Worm (Caenorhabditis elegans) whole organism, mixed stage, embryonic: ENCODE data around the gene C03B1.6.

Experiments
- M03D4.4 ChIP-seq: sonication (generic microtip); optimal IDR thresholded peaks from 2 replicates; lab custom pipeline; 2017; ENCODE audit warnings: mild to moderate bottlenecking, missing genetic modification characterization, missing compliant biosample characterization
- bed-3 ChIP-seq: fragments of 200-800 bp; sonication (Bioruptor generic); optimal IDR thresholded peaks from 3 replicates; lab custom pipeline; 2018; ENCODE audit warnings: mild to moderate bottlenecking, missing genetic modification characterization, moderate library complexity, missing compliant biosample characterization
- blmp-1 ChIP-seq: fragments of 150-350 bp; optimal IDR thresholded peaks from 2 replicates; lab custom pipeline; 2014; ENCODE audit warnings: missing biosample characterization, missing genetic modification characterization
- ceh-39 ChIP-seq: fragments of 150-350 bp; optimal IDR thresholded peaks from 2 replicates; lab custom pipeline; 2014; ENCODE audit warnings: missing biosample characterization, missing genetic modification characterization
- ceh-43 ChIP-seq: fragments of 200-800 bp; sonication (Bioruptor generic); optimal IDR thresholded peaks from 2 replicates; lab custom pipeline; 2018; ENCODE audit warnings: mild to moderate bottlenecking, missing genetic modification characterization, moderate library complexity, missing compliant biosample characterization
- ces-1 ChIP-seq: fragments of 150-350 bp; optimal IDR thresholded peaks from 2 replicates; lab custom pipeline; 2014; ENCODE audit warnings: missing biosample characterization, missing genetic modification reagents, missing genetic modification characterization
- cnd-1 ChIP-seq: fragments of 200-800 bp; sonication (Bioruptor generic); optimal IDR thresholded peaks from 2 replicates; lab custom pipeline; 2018; ENCODE audit warnings: mild to moderate bottlenecking, missing genetic modification characterization, missing compliant biosample characterization
- drap-1 ChIP-seq: fragments of 200-800 bp; sonication (Bioruptor generic); optimal IDR thresholded peaks from 3 replicates; lab custom pipeline; 2018; ENCODE audit warnings: mild to moderate bottlenecking, missing genetic modification characterization, missing compliant biosample characterization
- elt-1 ChIP-seq: sonication (generic microtip); optimal IDR thresholded peaks from 2 replicates; lab custom pipeline; 2017; ENCODE audit warnings: missing genetic modification characterization, mild to moderate bottlenecking, missing compliant biosample characterization, antibody characterized with exemption, moderate library complexity, borderline replicate concordance; ENCODE audit not compliant: insufficient read depth
- elt-3 ChIP-seq: fragments of 150-350 bp; optimal IDR thresholded peaks from 2 replicates; lab custom pipeline; 2014; ENCODE audit warnings: missing biosample characterization, missing genetic modification characterization
- flh-1 ChIP-seq: fragments of 200-800 bp; sonication (Bioruptor generic); optimal IDR thresholded peaks from 2 replicates; lab custom pipeline; 2018; ENCODE audit warnings: mild to moderate bottlenecking, missing genetic modification characterization, moderate library complexity, missing compliant biosample characterization
- ham-2 ChIP-seq: fragments of 200-800 bp; sonication (Bioruptor generic); optimal IDR thresholded peaks from 2 replicates; lab custom pipeline; 2018; ENCODE audit warnings: mild to moderate bottlenecking, missing genetic modification characterization, missing compliant biosample characterization
- hlh-1 ChIP-seq: fragments of 150-350 bp; optimal IDR thresholded peaks from 2 replicates; lab custom pipeline; 2014; ENCODE audit warnings: missing biosample characterization, missing genetic modification reagents, missing genetic modification characterization
- lin-13 ChIP-seq: fragments of 150-350 bp; optimal IDR thresholded peaks from 2 replicates; lab custom pipeline; 2014; ENCODE audit warnings: missing biosample characterization, missing genetic modification characterization
- lin-32 ChIP-seq: fragments of 200-800 bp; sonication (Bioruptor generic); optimal IDR thresholded peaks from 2 replicates; lab custom pipeline; 2018; ENCODE audit warnings: mild to moderate bottlenecking, missing genetic modification characterization, missing compliant biosample characterization
- lsy-2 ChIP-seq: fragments of 150-350 bp; optimal IDR thresholded peaks from 2 replicates; lab custom pipeline; 2014; ENCODE audit warnings: missing biosample characterization, missing genetic modification characterization
- mab-5 ChIP-seq: fragments of 150-350 bp; optimal IDR thresholded peaks from 2 replicates; lab custom pipeline; 2014; ENCODE audit warnings: missing biosample characterization, missing genetic modification characterization
- mep-1 ChIP-seq: fragments of 150-350 bp; optimal IDR thresholded peaks from 2 replicates; lab custom pipeline; 2017; ENCODE audit warnings: missing biosample characterization, missing genetic modification reagents, missing genetic modification characterization, inconsistent platforms
- mls-2 ChIP-seq: sonication (generic microtip); optimal IDR thresholded peaks from 2 replicates; lab custom pipeline; 2016; ENCODE audit warnings: mild to moderate bottlenecking, missing genetic modification characterization, moderate library complexity, missing compliant biosample characterization
- nhr-12 ChIP-seq: fragments of 150-350 bp; optimal IDR thresholded peaks from 2 replicates; lab custom pipeline; 2014; ENCODE audit warnings: missing biosample characterization, missing genetic modification characterization
- nhr-237 ChIP-seq: fragments of 150-350 bp; optimal IDR thresholded peaks from 2 replicates; lab custom pipeline; 2014; ENCODE audit warnings: missing biosample characterization, missing genetic modification characterization
- nhr-28 ChIP-seq: fragments of 150-350 bp; optimal IDR thresholded peaks from 2 replicates; lab custom pipeline; 2014; ENCODE audit warnings: missing biosample characterization, missing genetic modification characterization
- nhr-76 ChIP-seq: sonication (generic microtip); optimal IDR thresholded peaks from 2 replicates; lab custom pipeline; 2017; ENCODE audit warnings: missing biosample characterization, missing genetic modification characterization
- pha-4 ChIP-seq: fragments of 150-350 bp; optimal IDR thresholded peaks from 2 replicates; lab custom pipeline; 2018; ENCODE audit warnings: missing biosample characterization, missing genetic modification reagents, missing genetic modification characterization
- sem-2 ChIP-seq: fragments of 200-800 bp; sonication (Bioruptor generic); optimal IDR thresholded peaks from 2 replicates; lab custom pipeline; 2018; ENCODE audit warnings: mild to moderate bottlenecking, missing genetic modification characterization, missing compliant biosample characterization
- snpc-4 ChIP-seq: fragments of 150-350 bp; optimal IDR thresholded peaks from 2 replicates; lab custom pipeline; 2014; ENCODE audit warnings: missing biosample characterization, missing genetic modification characterization
- sptf-1 ChIP-seq: sonication (generic microtip); optimal IDR thresholded peaks from 2 replicates; lab custom pipeline; 2017; ENCODE audit warnings: mild to moderate bottlenecking, missing genetic modification characterization, moderate library complexity, missing compliant biosample characterization
- tbx-8 ChIP-seq: fragments of 200-800 bp; sonication (Bioruptor generic); optimal IDR thresholded peaks from 2 replicates; lab custom pipeline; 2018; ENCODE audit warnings: mild to moderate bottlenecking, missing genetic modification characterization, moderate library complexity, missing compliant biosample characterization
- unc-120 ChIP-seq: sonication (generic microtip); optimal IDR thresholded peaks from 2 replicates; lab custom pipeline; 2017; ENCODE audit warnings: missing genetic modification characterization, missing compliant biosample characterization; ENCODE audit not compliant: poor library complexity, severe bottlenecking
- unc-39 ChIP-seq: fragments of 150-350 bp; optimal IDR thresholded peaks from 2 replicates; lab custom pipeline; 2014; ENCODE audit warnings: missing biosample characterization, missing genetic modification characterization
- unc-62 ChIP-seq: fragments of 150-350 bp; optimal IDR thresholded peaks from 2 replicates; lab custom pipeline; 2014; ENCODE audit warnings: missing biosample characterization, missing genetic modification reagents, missing genetic modification characterization
- zip-8 ChIP-seq: fragments of 150-350 bp; optimal IDR thresholded peaks from 2 replicates; lab custom pipeline; 2014; ENCODE audit warnings: missing biosample characterization, missing genetic modification characterization
- ztf-11 ChIP-seq: fragments of 150-350 bp; optimal IDR thresholded peaks from 2 replicates; lab custom pipeline; 2014; ENCODE audit warnings: missing biosample characterization, missing genetic modification characterization

Gene C03B1.6

ce11 chrX:6347013-6347412, 3.1 kb upstream of the C03B1.6 start, which contains the start of gene C03B1.9:
Gene C03B1.9, minus strand, starts transcription at chrX:6347113.
- TF ChIP-seq drap-1 = no peak
- TF ChIP-seq sem-2 (GFP tag; lab: Kevin White, UChicago) = no peak
- TF ChIP-seq ceh-43 (GFP tag; lab: Kevin White, UChicago) = no peak
- TF ChIP-seq ces-1 (GFP tag; lab: Kevin White, UChicago) = no peak
- TF ChIP-seq pha-4 (tag; lab: Kevin White, UChicago) = no peak
- no peak for TF ChIP-seq elt-1 (tag; lab: Kevin White, UChicago)
- TF ChIP-seq flh-1 = no peak

ce11 chrX:6353763-6354162, 3.6 kb downstream of the C03B1.6 start:
- TF ChIP-seq ham-2 (GFP tag; lab: Kevin White, UChicago) = no peak
- no peak for TF ChIP-seq pha-4 (tag; lab: Kevin White, UChicago)
- TF ChIP-seq mls-2 = no peak
- no peak for TF ChIP-seq mab-5
- TF ChIP-seq ztf-11 = no peak
- TF ChIP-seq cnd-1 (tag; lab: Kevin White, UChicago) = no peak
- TF ChIP-seq ceh-39 (tag; lab: Kevin White, UChicago) = no peak
- no peak for TF ChIP-seq sem-2 (GFP tag; lab: Kevin White, UChicago)
- TF ChIP-seq mep-1 = no peak
- TF ChIP-seq nhr-28 (tag; lab: Kevin White, UChicago) = no peak
- no peak for TF ChIP-seq unc-120 (tag; lab: Kevin White, UChicago)
- TF ChIP-seq tbx-8 (GFP tag; lab: Kevin White, UChicago) = no peak
- TF ChIP-seq nhr-237 (tag; lab: Kevin White, UChicago) = no peak
- TF ChIP-seq flh-1 = no peak
- no peak for TF ChIP-seq nhr-12
- TF ChIP-seq, all 35 proteins: peak for 0

- TF ChIP-seq lin-13 (tag; lab: Kevin White, UChicago) (no peak), cnd-1 (tag; lab: Kevin White, UChicago) (no peak), elt-1 (tag; lab: Kevin White, UChicago) (no peak), mab-5 (no peak), sem-2 (GFP tag; lab: Kevin White, UChicago) (no peak), ceh-43 (GFP tag; lab: Kevin White, UChicago) (no peak), ceh-39 (tag; lab: Kevin White, UChicago) (no peak)
These were observed 5.0 kb downstream of the C03B1.6 start, which contains the start of gene C03B1.5 for ce11 chrX:6355030-6355635. Gene C03B1.5, plus strand, starts transcription at chrX:6355585.

ce11 chrX:6357772-6358171, 7.7 kb downstream of the C03B1.6 start, which contains the start of gene C03B1.10:
Gene C03B1.10, minus strand, starts transcription at chrX:6357872.
- TF ChIP-seq mls-2 (no peak), nhr-12 (no peak), blmp-1 (tag; lab: Kevin White, UChicago) (no peak), zip-8 (no peak)
- TF ChIP-seq, all 35 proteins: peak for 0

- TF ChIP-seq unc-62 = no peak
- no peak for TF ChIP-seq lin-32 (GFP tag; lab: Kevin White, UChicago)
- no peak for TF ChIP-seq ham-2 (GFP tag; lab: Kevin White, UChicago)
- no peak for TF ChIP-seq ces-1 (GFP tag; lab: Kevin White, UChicago)
- no peak for TF ChIP-seq sem-2 (GFP tag; lab: Kevin White, UChicago)
- no peak for TF ChIP-seq nhr-12
- TF ChIP-seq ceh-39 (tag; lab: Kevin White, UChicago) = no peak
- TF ChIP-seq unc-39 = no peak
- TF ChIP-seq zip-8 = no peak
- no peak for TF ChIP-seq elt-3 (tag; lab: Kevin White, UChicago)
- no peak for TF ChIP-seq hlh-1 (tag; lab: Kevin White, UChicago)
- TF ChIP-seq nhr-76 (tag; lab: Kevin White, UChicago) = no peak
- no peak for TF ChIP-seq lsy-2 (tag; lab: Kevin White, UChicago)
- TF ChIP-seq sptf-1 (tag; lab: Kevin White, UChicago) = no peak
- no peak for TF ChIP-seq cnd-1 (tag; lab: Kevin White, UChicago)
- no peak for TF ChIP-seq bed-3
- TF ChIP-seq snpc-4 (tag; lab: Kevin White, UChicago) = no peak
- no peak for TF ChIP-seq M03D4.4 (tag; lab: Kevin White, UChicago)
- no peak for TF ChIP-seq ceh-43 (GFP tag; lab: Kevin White, UChicago)
These were observed 10.0 kb downstream of the C03B1.6 start for ce11 chrX:6360077-6360476.
